Fruit fly (Drosophila melanogaster) whole organism, prepupa: ENCODE data around the gene CG16826.
A peak's percentile ranks its signal among the peaks of the same experiment; 100 is the strongest.

Experiments used
- CG11294 ChIP-seq: fragments of 200-800 bp; sonication (Bioruptor generic); IDR thresholded peaks from 2 replicates; pipeline ENCODE4 v1.3.6; 2022; ENCODE audit warnings: missing biosample characterization, missing genetic modification characterization
- CG3032 ChIP-seq: fragments of 200-800 bp; optimal IDR thresholded peaks from 2 replicates; lab custom pipeline; 2019; ENCODE audit warnings: missing biosample characterization, mild to moderate bottlenecking, missing genetic modification characterization, moderate library complexity
- CG8119 ChIP-seq: fragments of 200-800 bp; sonication (Bioruptor generic); IDR thresholded peaks from 3 replicates; pipeline ENCODE4 v1.3.6; 2022; ENCODE audit warnings: missing biosample characterization, missing genetic modification characterization
- Gug ChIP-seq: fragments of 200-800 bp; sonication (Bioruptor generic); IDR thresholded peaks from 2 replicates; pipeline ENCODE4 v1.3.6; 2022; ENCODE audit warnings: missing biosample characterization, missing genetic modification characterization
- cyc ChIP-seq: fragments of 200-800 bp; sonication (Bioruptor generic); optimal IDR thresholded peaks from 3 replicates; lab custom pipeline; 2016; ENCODE audit warnings: missing biosample characterization, missing genetic modification characterization
- svp ChIP-seq: fragments of 200-800 bp; sonication (Bioruptor generic); peaks from one replicate; lab custom pipeline; 2016; ENCODE audit warnings: missing biosample characterization, missing genetic modification characterization

- peak; percentile 93 for TF ChIP-seq Gug (GFP tag; lab: Robert Waterston, UW)
- TF ChIP-seq CG11294 (GFP tag; lab: Robert Waterston, UW), result peak; percentile 90
- peak; percentile 95 for TF ChIP-seq cyc
- TF ChIP-seq svp, result no peak
- peak; percentile 94 for TF ChIP-seq CG3032 (tag; lab: Kevin White, UChicago)
- peak; percentile 86 for TF ChIP-seq CG8119 (GFP tag; lab: Robert Waterston, UW)
Measured at dm6 chr2L:13387255-13387654, 39.7 kb downstream of the CG16826 start, which contains the start of the genes Ing5 and CG7099.
